Worm (Caenorhabditis elegans) whole organism, L4 larva: ENCODE measurements around the gene C08B6.11.
A peak's percentile ranks its signal among the peaks of the same experiment; 100 is the strongest.

Source experiments
- F10B5.3 ChIP-seq: sonication (generic microtip); optimal IDR thresholded peaks from 2 replicates; lab custom pipeline; 2016; ENCODE audit warnings: mild to moderate bottlenecking, missing genetic modification characterization, missing compliant biosample characterization
- F37D6.2 ChIP-seq: sonication (generic microtip); optimal IDR thresholded peaks from 2 replicates; lab custom pipeline; 2016; ENCODE audit warnings: mild to moderate bottlenecking, missing genetic modification characterization, missing compliant biosample characterization
- F44E2.7 ChIP-seq: fragments of 200-800 bp; sonication (Bioruptor generic); IDR thresholded peaks from 2 replicates; pipeline ENCODE4 v2.1.2; 2022; ENCODE audit warnings: missing genetic modification characterization, missing compliant biosample characterization
- ZK546.5 ChIP-seq, 2 experiments: sonication (generic microtip); optimal IDR thresholded peaks; 2 replicates each; lab custom pipeline; 2017; ENCODE audit warnings: missing biosample characterization in 2 of 2, missing genetic modification characterization in 2 of 2
- aha-1 ChIP-seq: fragments of 150-350 bp; peaks from one replicate; lab custom pipeline; 2014; ENCODE audit warnings: missing biosample characterization, missing genetic modification characterization
- attf-4 ChIP-seq: sonication (generic microtip); optimal IDR thresholded peaks from 3 replicates; lab custom pipeline; 2017; ENCODE audit warnings: missing biosample characterization, missing genetic modification characterization
- ceh-32 ChIP-seq: sonication (generic microtip); optimal IDR thresholded peaks from 2 replicates; lab custom pipeline; 2016; ENCODE audit warnings: mild to moderate bottlenecking, missing genetic modification characterization, missing compliant biosample characterization; ENCODE audit not compliant: poor library complexity
- ces-1 ChIP-seq: fragments of 150-350 bp; sonication (generic microtip); optimal IDR thresholded peaks from 4 replicates; lab custom pipeline; 2014; ENCODE audit warnings: missing biosample characterization, missing genetic modification reagents, missing genetic modification characterization
- daf-12 ChIP-seq: fragments of 150-350 bp; optimal IDR thresholded peaks from 2 replicates; lab custom pipeline; 2014; ENCODE audit warnings: missing biosample characterization, missing genetic modification reagents, missing genetic modification characterization
- daf-16 ChIP-seq, 3 experiments: sonication (generic microtip); optimal IDR thresholded peaks; 2 replicates each; lab custom pipeline; 2016 to 2017; ENCODE audit warnings: missing genetic modification characterization in 3 of 3, missing genetic modification reagents in 3 of 3, mild to moderate bottlenecking in 2 of 3, missing compliant biosample characterization in 2 of 3, missing biosample characterization in 1 of 3, moderate library complexity in 1 of 3
- daf-8 ChIP-seq: fragments of 200-800 bp; sonication (Bioruptor generic); IDR thresholded peaks from 2 replicates; pipeline ENCODE4 v1.3.6; 2022; ENCODE audit warnings: missing genetic modification characterization, missing compliant biosample characterization
- duxl-1 ChIP-seq: sonication (generic microtip); optimal IDR thresholded peaks from 2 replicates; lab custom pipeline; 2016; ENCODE audit warnings: mild to moderate bottlenecking, missing genetic modification characterization, moderate library complexity, missing compliant biosample characterization; ENCODE audit not compliant: poor library complexity
- dve-1 ChIP-seq: sonication (generic microtip); optimal IDR thresholded peaks from 2 replicates; lab custom pipeline; 2017; ENCODE audit warnings: antibody characterized with exemption, mild to moderate bottlenecking, missing genetic modification characterization, missing compliant biosample characterization; ENCODE audit not compliant: insufficient read depth
- egl-27 ChIP-seq: sonication (generic microtip); optimal IDR thresholded peaks from 3 replicates; lab custom pipeline; 2017; ENCODE audit warnings: missing biosample characterization, missing genetic modification reagents, missing genetic modification characterization
- egl-43 ChIP-seq: fragments of 200-800 bp; sonication (Bioruptor generic); IDR thresholded peaks from 2 replicates; pipeline ENCODE4 v1.3.6; 2022; ENCODE audit warnings: missing genetic modification reagents, missing genetic modification characterization, missing compliant biosample characterization
- gei-8 ChIP-seq: fragments of 200-800 bp; sonication (Bioruptor generic); optimal IDR thresholded peaks from 2 replicates; lab custom pipeline; 2018; ENCODE audit warnings: mild to moderate bottlenecking, missing genetic modification characterization, missing compliant biosample characterization
- hlh-11 ChIP-seq: fragments of 200-800 bp; sonication (Bioruptor generic); optimal IDR thresholded peaks from 2 replicates; lab custom pipeline; 2018; ENCODE audit warnings: mild to moderate bottlenecking, missing genetic modification characterization, missing compliant biosample characterization
- hmg-1.1 ChIP-seq: fragments of 200-800 bp; sonication (Bioruptor generic); IDR thresholded peaks from 2 replicates; pipeline ENCODE4 v1.3.6; 2022; ENCODE audit warnings: missing genetic modification reagents, missing genetic modification characterization, missing compliant biosample characterization
- jun-1 ChIP-seq: fragments of 150-350 bp; optimal IDR thresholded peaks from 2 replicates; lab custom pipeline; 2014; ENCODE audit warnings: missing biosample characterization, missing genetic modification reagents, missing genetic modification characterization
- lin-39 ChIP-seq: fragments of 150-350 bp; optimal IDR thresholded peaks from 2 replicates; lab custom pipeline; 2014; ENCODE audit warnings: missing biosample characterization, missing genetic modification reagents, missing genetic modification characterization
- lsy-2 ChIP-seq, 2 experiments: fragments of 150-350 bp in 1 of 2; sonication (generic microtip) in 1 of 2; optimal IDR thresholded peaks; 2 replicates each; lab custom pipeline; 2014 to 2017; ENCODE audit warnings: missing biosample characterization in 2 of 2, missing genetic modification characterization in 2 of 2
- madf-9 ChIP-seq: fragments of 200-800 bp; sonication (Bioruptor generic); conservative IDR thresholded peaks from 2 replicates; pipeline ENCODE4 v1.3.6; 2022; ENCODE audit warnings: missing genetic modification reagents, missing genetic modification characterization, missing compliant biosample characterization
- nhr-237 ChIP-seq: sonication (generic microtip); optimal IDR thresholded peaks from 2 replicates; lab custom pipeline; 2017; ENCODE audit warnings: missing biosample characterization, missing genetic modification characterization
- nhr-28 ChIP-seq: fragments of 150-350 bp; optimal IDR thresholded peaks from 2 replicates; lab custom pipeline; 2014; ENCODE audit warnings: missing biosample characterization, missing genetic modification characterization
- nhr-42 ChIP-seq: fragments of 200-800 bp; sonication (Bioruptor generic); IDR thresholded peaks from 2 replicates; pipeline ENCODE4 v1.3.6; 2022; ENCODE audit warnings: missing genetic modification characterization, missing compliant biosample characterization
- nhr-48 ChIP-seq: sonication (generic microtip); optimal IDR thresholded peaks from 2 replicates; lab custom pipeline; 2016; ENCODE audit warnings: mild to moderate bottlenecking, missing genetic modification characterization, missing compliant biosample characterization
- nhr-6 ChIP-seq: fragments of 150-350 bp; optimal IDR thresholded peaks from 2 replicates; lab custom pipeline; 2014; ENCODE audit warnings: missing biosample characterization, missing genetic modification characterization
- nhr-77 ChIP-seq: fragments of 150-350 bp; optimal IDR thresholded peaks from 2 replicates; lab custom pipeline; 2014; ENCODE audit warnings: missing biosample characterization, missing genetic modification characterization
- pqm-1 ChIP-seq: sonication (generic microtip); optimal IDR thresholded peaks from 2 replicates; lab custom pipeline; 2017; ENCODE audit warnings: missing biosample characterization, missing genetic modification characterization
- saeg-2 ChIP-seq: fragments of 200-800 bp; sonication (Bioruptor generic); IDR thresholded peaks from 2 replicates; pipeline ENCODE4 v1.3.6; 2022; ENCODE audit warnings: missing genetic modification reagents, missing genetic modification characterization, missing compliant biosample characterization
- set-16 ChIP-seq: fragments of 200-800 bp; sonication (Bioruptor generic); IDR thresholded peaks from 2 replicates; pipeline ENCODE4 v1.3.6; 2022; ENCODE audit warnings: missing genetic modification reagents, missing genetic modification characterization, missing compliant biosample characterization
- snpc-1.2 ChIP-seq: fragments of 200-800 bp; sonication (Bioruptor generic); IDR thresholded peaks from 2 replicates; pipeline ENCODE4 v1.3.6; 2022; ENCODE audit warnings: missing genetic modification reagents, missing genetic modification characterization, missing compliant biosample characterization
- spr-1 ChIP-seq: sonication (generic microtip); optimal IDR thresholded peaks from 2 replicates; lab custom pipeline; 2016; ENCODE audit warnings: mild to moderate bottlenecking, missing genetic modification characterization, missing compliant biosample characterization
- unc-62 ChIP-seq, 3 experiments: fragments of 150-350 bp in 1 of 3; sonication (generic microtip); optimal IDR thresholded peaks in 2 of 3; peaks in 1 of 3; 1 replicate in 1 of 3; 2 replicates in 2 of 3; lab custom pipeline; 2014 to 2017; ENCODE audit warnings: missing biosample characterization in 3 of 3, missing genetic modification characterization in 3 of 3, missing genetic modification reagents in 3 of 3, missing genotype in 1 of 3
- zfp-3 ChIP-seq: fragments of 200-800 bp; sonication (Bioruptor generic); conservative IDR thresholded peaks from 2 replicates; pipeline ENCODE4 v1.3.6; 2022; ENCODE audit warnings: missing genetic modification reagents, missing genetic modification characterization, missing compliant biosample characterization
- zip-11 ChIP-seq: fragments of 200-800 bp; sonication (Bioruptor generic); IDR thresholded peaks from 2 replicates; pipeline ENCODE4 v1.3.6; 2022; ENCODE audit warnings: missing genetic modification characterization, missing compliant biosample characterization
- ztf-11 ChIP-seq: fragments of 150-350 bp; optimal IDR thresholded peaks from 2 replicates; lab custom pipeline; 2014; ENCODE audit warnings: missing biosample characterization, missing genetic modification characterization
- ztf-7 ChIP-seq: fragments of 150-350 bp; optimal IDR thresholded peaks from 2 replicates; lab custom pipeline; 2014; ENCODE audit warnings: missing biosample characterization, missing genetic modification characterization

C08B6.11 gene

DNA sequence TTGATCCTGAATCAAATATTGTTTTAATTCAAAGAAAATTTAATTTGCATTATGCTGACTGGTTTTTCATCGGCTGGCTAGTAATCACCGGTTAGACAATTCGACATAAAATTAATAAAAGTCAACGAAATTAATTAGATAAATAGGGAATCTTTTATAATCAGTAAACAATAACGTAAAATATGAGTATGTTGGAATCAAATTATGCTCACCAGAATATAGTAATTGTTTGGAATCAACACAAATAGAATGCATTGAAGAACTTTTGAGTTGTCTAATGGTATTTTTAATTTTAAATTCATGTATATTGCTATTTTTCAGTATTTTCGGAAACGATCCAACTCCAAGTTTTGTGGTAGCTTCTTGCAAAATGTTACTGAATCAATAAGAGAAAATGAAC is 2.0 kb upstream of the C08B6.11 start, which contains the start of gene C08B6.2:
TSS of gene C08B6.2 (plus strand) at position 301 of the 400 bp plus-strand sequence.
- TF ChIP-seq aha-1 (tag; lab: Kevin White, UChicago) (peak; percentile 44), ces-1 (GFP tag; lab: Kevin White, UChicago) (no peak)

DNA sequence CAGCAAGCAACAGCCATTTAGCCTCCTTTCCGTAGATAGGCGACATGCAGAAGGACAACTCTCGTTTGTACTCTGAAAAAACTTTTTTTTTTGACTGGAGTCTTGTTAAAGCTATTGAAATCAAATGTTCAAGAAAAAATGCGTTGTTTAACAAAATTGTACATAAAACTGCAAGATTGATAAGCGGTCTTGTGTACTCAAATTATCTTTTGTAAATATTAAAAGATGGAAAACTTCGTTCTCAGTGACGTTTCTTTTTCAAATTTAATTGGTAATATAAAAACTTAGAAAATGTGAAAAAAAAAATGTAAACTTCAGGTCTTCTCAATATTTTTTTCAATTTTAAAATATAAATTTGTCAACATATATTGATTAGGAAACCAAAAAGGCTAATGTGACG is 3.7 kb downstream of the C08B6.11 start:
- TF ChIP-seq nhr-28 (tag; lab: Kevin White, UChicago) (peak; percentile 17), daf-16 (GFP tag; optimal IDR thresholded peaks at IDR 0.05; lab: Kevin White, UChicago) (no peak), daf-16 (tag; optimal IDR thresholded peaks at IDR 0.05; lab: Kevin White, UChicago) (peak; percentile 53), F44E2.7 (GFP tag; lab: Robert Waterston, UW) (no peak), pqm-1 (tag; lab: Kevin White, UChicago) (peak; percentile 44)

DNA sequence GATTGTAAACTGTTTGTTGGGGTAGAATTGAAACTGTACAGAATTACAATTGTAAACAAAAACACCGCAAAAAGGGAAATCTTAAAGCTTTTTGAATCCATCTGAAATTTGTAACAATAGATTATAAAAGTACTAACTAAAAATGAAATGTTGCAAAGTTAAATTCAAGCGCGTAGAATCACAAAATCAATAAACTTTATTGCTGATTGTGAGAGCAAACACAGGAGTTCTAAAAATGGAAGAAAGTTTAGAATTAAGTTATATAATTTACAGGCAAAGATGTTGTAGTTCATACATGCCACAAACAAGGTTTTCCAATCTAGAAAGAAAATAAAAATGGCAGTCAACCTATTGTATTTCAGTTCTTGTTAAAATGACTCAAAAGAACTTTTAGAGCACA is 4.8 kb downstream of the C08B6.11 start, which contains the start of gene C08B6.3:
TSS of gene C08B6.3 (minus strand) at position 101 of the 400 bp plus-strand sequence.
- TF ChIP-seq daf-16 (GFP tag; optimal IDR thresholded peaks at IDR 0.05; lab: Kevin White, UChicago), result no peak
- TF ChIP-seq daf-16 (tag; optimal IDR thresholded peaks at IDR 0.05; lab: Kevin White, UChicago), result peak; percentile 8
- TF ChIP-seq dve-1 (tag; lab: Kevin White, UChicago), result no peak
- peak in 1 of 2 experiments; percentile 18 for TF ChIP-seq unc-62 (GFP tag; optimal IDR thresholded peaks at IDR 0.05 in 1 of 2; lab: Kevin White, UChicago)
- no peak for TF ChIP-seq unc-62 (tag; optimal IDR thresholded peaks at IDR 0.05; lab: Kevin White, UChicago)

DNA sequence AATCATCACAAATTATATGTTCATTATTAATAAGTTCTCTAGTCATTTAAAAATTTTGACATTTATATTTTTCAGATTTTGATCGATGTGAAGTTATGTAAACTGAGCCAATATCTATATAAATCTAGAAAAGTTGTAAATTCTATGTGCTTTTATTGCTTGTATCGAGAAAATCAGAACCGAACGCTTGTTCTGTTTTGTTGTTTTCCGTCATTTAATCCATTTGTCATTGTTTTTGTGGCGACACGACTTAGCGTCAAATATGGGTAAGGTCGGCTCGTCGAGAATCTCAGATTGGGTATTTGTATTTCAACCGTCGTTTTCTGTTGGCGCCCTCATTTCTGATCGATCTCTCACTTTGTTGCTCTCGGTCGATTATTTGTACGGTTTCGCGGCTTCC is 6.9 kb downstream of the C08B6.11 start, which contains the start of gene cht-5:
TSS of gene cht-5 (plus strand) at position 301 of the 400 bp plus-strand sequence.
- no peak for TF ChIP-seq snpc-1.2 (GFP tag; lab: Robert Waterston, UW)
- no peak for TF ChIP-seq lin-39 (tag; lab: Kevin White, UChicago)
- TF ChIP-seq ZK546.5 (tag; optimal IDR thresholded peaks at IDR 0.05; lab: Kevin White, UChicago), result no peak
- TF ChIP-seq ztf-7 (tag; lab: Kevin White, UChicago), result no peak
- no peak for TF ChIP-seq jun-1 (tag; lab: Kevin White, UChicago)
- TF ChIP-seq aha-1 (tag; lab: Kevin White, UChicago), result no peak
- TF ChIP-seq nhr-237, result no peak
- no peak for TF ChIP-seq nhr-48 (tag; lab: Kevin White, UChicago)
- TF ChIP-seq daf-12, result no peak
- TF ChIP-seq ztf-11 (tag; lab: Kevin White, UChicago), result no peak
- no peak for TF ChIP-seq nhr-6
- no peak for TF ChIP-seq zip-11

DNA sequence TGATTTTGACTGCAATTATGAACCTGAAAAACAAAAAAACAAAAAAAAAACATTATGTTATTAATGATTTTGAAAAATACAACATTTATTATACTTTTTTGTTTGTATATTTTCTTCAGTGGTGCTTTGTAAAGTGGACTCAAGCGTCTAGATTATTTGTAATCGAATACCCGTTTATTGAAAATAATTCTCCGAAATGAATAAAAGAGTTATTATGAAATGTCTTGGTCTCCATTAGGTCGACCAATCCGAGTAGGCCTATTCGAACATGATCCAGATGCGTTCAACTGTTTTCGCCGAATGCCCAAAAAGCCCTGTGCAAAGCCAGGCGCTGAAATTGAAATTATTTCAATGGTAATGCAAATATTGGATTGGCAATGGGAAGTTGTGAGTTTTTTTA is 10.1 kb downstream of the C08B6.11 start, which contains the start of gene C08B6.5:
TSS of gene C08B6.5 (plus strand) at position 301 of the 400 bp plus-strand sequence.
- TF ChIP-seq hmg-1.1, result no peak
- TF ChIP-seq attf-4 (tag; lab: Kevin White, UChicago), result no peak
- no peak for TF ChIP-seq ceh-32 (tag; lab: Kevin White, UChicago)
- TF ChIP-seq daf-16 (GFP tag; optimal IDR thresholded peaks at IDR 0.05; lab: Kevin White, UChicago), result no peak
- no peak for TF ChIP-seq daf-16 (tag; optimal IDR thresholded peaks at IDR 0.05; lab: Kevin White, UChicago)
- no peak for TF ChIP-seq egl-27

DNA sequence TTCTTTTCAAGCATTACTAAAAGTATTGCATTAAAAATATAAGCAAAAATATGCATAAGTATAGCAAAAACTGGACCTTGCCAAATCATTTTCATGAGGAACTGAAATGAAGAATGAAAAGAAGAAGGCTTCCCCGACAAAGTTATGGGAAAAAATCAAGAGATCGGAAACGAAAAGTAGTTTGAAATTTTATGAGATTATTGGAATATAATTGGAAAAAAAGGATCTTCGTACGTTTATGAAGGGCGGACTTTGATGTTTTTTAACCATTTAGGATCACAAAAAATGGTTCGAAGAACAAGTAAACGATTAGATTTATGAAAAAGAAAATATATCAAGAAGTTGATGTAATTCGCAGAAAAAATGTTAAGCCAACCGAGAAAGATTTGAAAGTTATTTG is 13.5 kb downstream of the C08B6.11 start, which contains the start of gene srxa-18:
TSS of gene srxa-18 (minus strand) at position 100 of the 400 bp plus-strand sequence.
- TF ChIP-seq nhr-77 (tag; lab: Kevin White, UChicago) (no peak), daf-8 (no peak), F10B5.3 (tag; lab: Kevin White, UChicago) (no peak), zfp-3 (GFP tag; lab: Robert Waterston, UW) (no peak), dve-1 (tag; lab: Kevin White, UChicago) (no peak), lsy-2 (tag; optimal IDR thresholded peaks at IDR 0.05; lab: Kevin White, UChicago) (no peak)

DNA sequence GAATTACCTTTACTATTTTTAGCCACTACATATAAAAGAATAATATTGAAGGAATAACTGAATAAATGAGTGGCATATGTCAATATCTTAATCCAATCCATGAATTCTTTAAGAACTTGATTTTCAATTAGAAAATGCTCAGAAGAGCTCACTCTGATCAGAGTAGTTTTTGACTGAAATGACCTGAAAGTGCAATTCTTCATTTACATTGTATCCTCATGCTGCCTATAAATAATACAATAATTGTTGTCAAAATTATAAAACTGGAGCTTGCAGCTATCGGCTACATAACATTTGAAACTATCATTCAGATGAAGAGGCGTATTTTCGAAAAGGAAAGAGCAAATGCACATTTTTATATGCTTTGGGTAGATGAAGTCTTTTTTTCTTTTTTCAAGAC is 15.3 kb downstream of the C08B6.11 start, which contains the start of gene srxa-19:
TSS of gene srxa-19 (minus strand) at position 101 of the 400 bp plus-strand sequence.
- TF ChIP-seq set-16 (no peak), madf-9 (no peak), unc-62 (GFP tag; optimal IDR thresholded peaks at IDR 0.05 in 1 of 2; lab: Kevin White, UChicago) (no peak), unc-62 (tag; optimal IDR thresholded peaks at IDR 0.05; lab: Kevin White, UChicago) (no peak), hlh-11 (no peak), egl-43 (GFP tag; lab: Robert Waterston, UW) (no peak), daf-8 (no peak), snpc-1.2 (GFP tag; lab: Robert Waterston, UW) (no peak), duxl-1 (tag; lab: Kevin White, UChicago) (no peak), F37D6.2 (tag; lab: Kevin White, UChicago) (no peak), aha-1 (tag; lab: Kevin White, UChicago) (no peak), spr-1 (tag; lab: Kevin White, UChicago) (no peak), gei-8 (GFP tag; lab: Kevin White, UChicago) (no peak), saeg-2 (GFP tag; lab: Robert Waterston, UW) (no peak), ceh-32 (tag; lab: Kevin White, UChicago) (no peak), nhr-42 (GFP tag; lab: Robert Waterston, UW) (no peak)
